Worm (Caenorhabditis elegans): ENCODE results near the gene acl-12.

The acl-12 gene

DNA sequence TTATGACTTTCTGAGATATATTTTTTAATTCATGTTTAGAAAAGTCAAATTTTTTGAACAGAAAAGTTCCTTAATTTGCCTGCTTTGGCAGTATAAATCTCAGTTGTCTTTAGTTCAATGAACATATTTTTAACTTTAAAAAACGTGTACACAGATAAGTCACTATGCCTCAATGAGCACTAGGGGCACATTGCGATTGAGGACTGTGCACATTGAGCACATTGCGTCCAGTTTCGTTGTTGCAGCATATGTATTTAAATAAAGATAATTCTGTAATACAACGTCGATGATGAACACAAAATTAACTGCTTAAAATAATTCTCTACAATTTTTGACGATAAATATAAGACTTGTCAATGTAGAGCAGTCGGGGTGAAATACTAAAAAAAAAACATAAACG lies 34.6 kb downstream of the acl-12 start:
- TF ChIP-seq nhr-76 (tag; optimal IDR thresholded peaks at IDR 0.05) (no peak), bed-3 (GFP tag; optimal IDR thresholded peaks at IDR 0.05) (no peak), nhr-237 (tag; optimal IDR thresholded peaks at IDR 0.05) (no peak), unc-62 (GFP tag; optimal IDR thresholded peaks at IDR 0.05) (no peak), elt-3 (tag; optimal IDR thresholded peaks at IDR 0.05) (no peak), flh-1 (GFP tag; optimal IDR thresholded peaks at IDR 0.05) (no peak), unc-120 (tag; optimal IDR thresholded peaks at IDR 0.05; ENCODE audit: poor library complexity, severe bottlenecking) (no peak), ztf-11 (tag; optimal IDR thresholded peaks at IDR 0.05) (no peak), ceh-43 (GFP tag; optimal IDR thresholded peaks at IDR 0.05) (no peak)

DNA sequence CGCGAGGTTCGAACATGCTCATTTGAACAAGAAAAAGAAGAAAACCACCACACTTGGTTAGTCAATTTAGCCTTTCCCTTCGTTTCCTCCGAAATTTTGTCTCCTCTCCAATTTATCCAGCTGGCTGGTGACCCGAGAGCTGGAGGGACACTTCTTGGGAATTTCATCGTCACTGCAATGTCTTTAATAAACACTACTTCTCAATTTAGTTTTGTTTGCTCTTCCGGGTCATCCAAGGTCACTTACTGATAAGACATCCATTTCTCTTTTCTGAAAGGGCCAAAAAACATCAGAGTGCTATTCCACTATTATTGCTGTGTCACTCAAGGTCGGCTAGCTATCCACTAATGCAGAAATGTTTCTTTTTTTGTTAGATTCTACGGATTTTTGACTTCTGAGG lies 37.0 kb downstream of the acl-12 start, which contains the start of gene C10A4.3:
Gene C10A4.3 (plus strand): TSS at position 301 of the 400 bp plus-strand sequence.
- TF ChIP-seq ces-1 (GFP tag; optimal IDR thresholded peaks at IDR 0.05) = peak; percentile 8
- TF ChIP-seq cnd-1 (tag; optimal IDR thresholded peaks at IDR 0.05) = no peak
- TF ChIP-seq ztf-11 (tag; optimal IDR thresholded peaks at IDR 0.05) = no peak
- no peak for TF ChIP-seq hlh-1 (tag; optimal IDR thresholded peaks at IDR 0.05)
- TF ChIP-seq elt-3 (tag; optimal IDR thresholded peaks at IDR 0.05) = no peak

DNA sequence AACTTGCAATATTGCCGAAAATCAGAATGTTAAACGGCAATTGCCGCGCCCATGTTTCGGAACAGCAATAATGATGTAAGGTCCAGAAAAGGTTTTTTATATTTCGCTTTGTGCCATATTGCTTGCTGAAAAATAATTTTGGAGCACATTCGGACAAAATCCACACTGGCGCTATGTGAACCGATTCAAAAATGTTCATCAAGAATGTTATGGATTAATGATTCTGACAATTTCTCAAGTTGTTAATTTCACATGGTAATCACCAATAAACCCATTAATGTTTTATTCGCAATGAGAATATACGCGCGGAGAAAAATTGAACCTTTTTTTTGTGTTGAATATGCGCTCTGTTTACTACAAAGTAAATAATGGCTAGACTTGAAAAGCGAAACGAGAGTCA lies 37.8 kb downstream of the acl-12 start:
- no peak for TF ChIP-seq unc-39 (tag; optimal IDR thresholded peaks at IDR 0.05)
- TF ChIP-seq lin-13 (tag; optimal IDR thresholded peaks at IDR 0.05) = no peak
- TF ChIP-seq flh-1 (GFP tag; optimal IDR thresholded peaks at IDR 0.05) = no peak
- TF ChIP-seq elt-3 (tag; optimal IDR thresholded peaks at IDR 0.05) = no peak
- TF ChIP-seq nhr-12 (tag; optimal IDR thresholded peaks at IDR 0.05) = no peak
- TF ChIP-seq elt-1 (tag; optimal IDR thresholded peaks at IDR 0.05; ENCODE audit: borderline replicate concordance, insufficient read depth) = no peak
- no peak for TF ChIP-seq lin-32 (GFP tag; optimal IDR thresholded peaks at IDR 0.05)
- no peak for TF ChIP-seq zip-8 (tag; optimal IDR thresholded peaks at IDR 0.05)
- TF ChIP-seq ztf-11 (tag; optimal IDR thresholded peaks at IDR 0.05) = no peak
- no peak for TF ChIP-seq nhr-76 (tag; optimal IDR thresholded peaks at IDR 0.05)
- TF ChIP-seq ceh-43 (GFP tag; optimal IDR thresholded peaks at IDR 0.05) = no peak
- TF ChIP-seq mls-2 (tag; optimal IDR thresholded peaks at IDR 0.05) = no peak
- no peak for TF ChIP-seq snpc-4 (tag; optimal IDR thresholded peaks at IDR 0.05)
- no peak for TF ChIP-seq mep-1 (tag; optimal IDR thresholded peaks at IDR 0.05)
- no peak for TF ChIP-seq blmp-1 (tag; optimal IDR thresholded peaks at IDR 0.05)

DNA sequence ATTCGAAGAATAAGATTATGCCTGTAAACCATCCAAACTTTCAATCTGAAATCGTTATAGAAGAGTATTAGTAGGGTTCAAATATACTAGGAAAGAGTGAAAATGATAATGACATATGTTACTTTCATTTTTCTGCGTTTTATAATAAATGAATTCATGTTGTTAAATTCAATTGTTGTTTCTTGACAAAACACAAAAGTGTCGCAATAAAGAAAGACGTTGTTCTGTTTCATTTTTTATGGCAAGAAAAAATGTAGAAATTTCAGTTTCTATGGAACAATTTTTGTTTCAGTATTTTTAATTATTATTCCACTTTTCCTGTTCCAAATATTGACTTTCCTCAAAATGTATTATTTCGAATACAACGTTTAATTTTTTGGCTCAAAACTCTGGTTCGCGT lies 41.6 kb downstream of the acl-12 start, which contains the start of gene C10A4.4:
Gene C10A4.4 (plus strand): TSS at position 301 of the 400 bp plus-strand sequence.
- no peak for TF ChIP-seq elt-1 (tag; optimal IDR thresholded peaks at IDR 0.05; ENCODE audit: borderline replicate concordance, insufficient read depth)

DNA sequence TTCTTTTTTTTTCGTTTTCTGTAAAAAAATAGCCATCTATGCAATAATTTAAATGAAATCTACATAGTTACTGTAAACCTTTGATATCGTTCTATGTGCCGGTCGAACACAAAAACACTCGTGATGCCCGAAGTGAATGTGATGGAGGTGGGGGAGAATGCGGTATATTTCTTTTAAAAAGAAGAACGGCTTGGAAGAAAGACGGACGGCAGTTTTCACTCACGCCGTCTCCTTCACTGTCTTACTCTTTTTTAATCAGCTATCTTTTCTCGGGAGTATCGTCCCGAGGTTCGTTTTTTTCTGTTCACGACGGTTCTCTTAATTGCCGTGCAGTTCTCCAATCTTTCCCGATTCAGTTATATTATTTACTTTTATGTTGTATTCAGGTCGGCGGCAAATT lies 43.8 kb downstream of the acl-12 start, which contains the start of gene C10A4.10:
Gene C10A4.10 (plus strand): TSS at position 301 of the 400 bp plus-strand sequence.
- no peak for TF ChIP-seq unc-120 (tag; optimal IDR thresholded peaks at IDR 0.05; ENCODE audit: poor library complexity, severe bottlenecking)
- TF ChIP-seq ces-1 (GFP tag; optimal IDR thresholded peaks at IDR 0.05) = no peak
- no peak for TF ChIP-seq nhr-12 (tag; optimal IDR thresholded peaks at IDR 0.05)
- no peak for TF ChIP-seq lin-32 (GFP tag; optimal IDR thresholded peaks at IDR 0.05)
- no peak for TF ChIP-seq pha-4 (tag; optimal IDR thresholded peaks at IDR 0.05)
- no peak for TF ChIP-seq ztf-11 (tag; optimal IDR thresholded peaks at IDR 0.05)
- TF ChIP-seq mls-2 (tag; optimal IDR thresholded peaks at IDR 0.05) = no peak
- no peak for TF ChIP-seq ceh-43 (GFP tag; optimal IDR thresholded peaks at IDR 0.05)
- no peak for TF ChIP-seq lsy-2 (tag; optimal IDR thresholded peaks at IDR 0.05)
- no peak for TF ChIP-seq lin-13 (tag; optimal IDR thresholded peaks at IDR 0.05)
- TF ChIP-seq elt-3 (tag; optimal IDR thresholded peaks at IDR 0.05) = no peak
- no peak for TF ChIP-seq flh-1 (GFP tag; optimal IDR thresholded peaks at IDR 0.05)
- no peak for TF ChIP-seq ceh-83 (GFP tag; optimal IDR thresholded peaks at IDR 0.05)
- TF ChIP-seq elt-1 (tag; optimal IDR thresholded peaks at IDR 0.05; ENCODE audit: borderline replicate concordance, insufficient read depth) = no peak
- no peak for TF ChIP-seq nhr-28 (tag; optimal IDR thresholded peaks at IDR 0.05)
- no peak for TF ChIP-seq bed-3 (GFP tag; optimal IDR thresholded peaks at IDR 0.05)
- no peak for TF ChIP-seq M03D4.4 (tag; optimal IDR thresholded peaks at IDR 0.05)

- TF ChIP-seq lin-13 (tag; optimal IDR thresholded peaks at IDR 0.05) (no peak), ceh-83 (GFP tag; optimal IDR thresholded peaks at IDR 0.05) (no peak), unc-39 (tag; optimal IDR thresholded peaks at IDR 0.05) (no peak), ham-2 (GFP tag; optimal IDR thresholded peaks at IDR 0.05) (no peak), nhr-12 (tag; optimal IDR thresholded peaks at IDR 0.05) (no peak), blmp-1 (tag; optimal IDR thresholded peaks at IDR 0.05) (no peak), mls-2 (tag; optimal IDR thresholded peaks at IDR 0.05) (no peak), mab-5 (tag; optimal IDR thresholded peaks at IDR 0.05) (no peak), nhr-237 (tag; optimal IDR thresholded peaks at IDR 0.05) (no peak), zip-8 (tag; optimal IDR thresholded peaks at IDR 0.05) (no peak), sem-2 (GFP tag; optimal IDR thresholded peaks at IDR 0.05) (no peak), unc-120 (tag; optimal IDR thresholded peaks at IDR 0.05; ENCODE audit: poor library complexity, severe bottlenecking) (no peak), nhr-2 (tag; optimal IDR thresholded peaks at IDR 0.05) (no peak), bed-3 (GFP tag; optimal IDR thresholded peaks at IDR 0.05) (no peak), hlh-1 (tag; optimal IDR thresholded peaks at IDR 0.05) (no peak), drap-1 (GFP tag; optimal IDR thresholded peaks at IDR 0.05) (no peak), ztf-11 (tag; optimal IDR thresholded peaks at IDR 0.05) (no peak), nhr-76 (tag; optimal IDR thresholded peaks at IDR 0.05) (no peak)
Observed at ce11 chrX:7397935-7398334, 44.4 kb downstream of the acl-12 start, which contains the start of gene C10A4.13. Gene C10A4.13 (minus strand): TSS chrX:7398035.
